Fruit fly (Drosophila melanogaster) whole organism, embryonic: ENCODE data around the gene Neurl4.

Source experiments
- Antp ChIP-seq: fragments of 200-800 bp; sonication (Bioruptor generic); optimal IDR thresholded peaks from 3 replicates; lab custom pipeline; 2016; ENCODE audit warnings: missing biosample characterization, missing genetic modification characterization
- BEAF-32 ChIP-seq: fragments of 200-800 bp; sonication (Bioruptor generic); optimal IDR thresholded peaks from 3 replicates; lab custom pipeline; 2017; ENCODE audit warnings: missing biosample characterization, missing genetic modification characterization, mild to moderate bottlenecking, moderate library complexity, missing genetic modification reagents
- CG10462 ChIP-seq: fragments of 200-800 bp; sonication (Bioruptor generic); optimal IDR thresholded peaks from 2 replicates; lab custom pipeline; 2016; ENCODE audit warnings: missing biosample characterization, missing genetic modification characterization
- CG11093 ChIP-seq: fragments of 200-800 bp; sonication (Bioruptor generic); IDR thresholded peaks from 3 replicates; pipeline ENCODE4 v1.3.6; 2022; ENCODE audit warnings: missing biosample characterization, missing genetic modification characterization
- CG11560 ChIP-seq: fragments of 200-800 bp; sonication (Bioruptor generic); IDR thresholded peaks from 3 replicates; pipeline ENCODE4 v1.3.6; 2022; ENCODE audit warnings: missing biosample characterization, missing genetic modification characterization
- CG13287 ChIP-seq: fragments of 200-800 bp; sonication (Bioruptor generic); IDR thresholded peaks from 2 replicates; pipeline ENCODE4 v1.3.6; 2022; ENCODE audit warnings: missing biosample characterization, missing genetic modification characterization; ENCODE audit not compliant: partially characterized antibody
- CG1647 ChIP-seq: fragments of 200-800 bp; sonication (Bioruptor generic); optimal IDR thresholded peaks from 3 replicates; lab custom pipeline; 2016; ENCODE audit warnings: missing biosample characterization, missing genetic modification characterization
- CG4730 ChIP-seq: fragments of 200-800 bp; sonication (Bioruptor generic); IDR thresholded peaks from 2 replicates; pipeline ENCODE4 v1.3.6; 2022; ENCODE audit warnings: missing biosample characterization, missing genetic modification characterization
- CG5953 ChIP-seq: fragments of 200-800 bp; sonication (Bioruptor generic); IDR thresholded peaks from 2 replicates; pipeline ENCODE4 v1.3.6; 2022; ENCODE audit warnings: missing biosample characterization, missing genetic modification characterization
- CG7963 ChIP-seq: fragments of 200-800 bp; sonication (Bioruptor generic); IDR thresholded peaks from 3 replicates; pipeline ENCODE4 v1.3.6; 2022; ENCODE audit warnings: missing biosample characterization, missing genetic modification characterization; ENCODE audit not compliant: partially characterized antibody
- CG8944 ChIP-seq: fragments of 200-800 bp; sonication (Bioruptor generic); optimal IDR thresholded peaks from 3 replicates; lab custom pipeline; 2016; ENCODE audit warnings: missing biosample characterization, missing genetic modification characterization
- CG9797 ChIP-seq: fragments of 200-800 bp; sonication (Bioruptor generic); optimal IDR thresholded peaks from 3 replicates; lab custom pipeline; 2018; ENCODE audit warnings: missing biosample characterization, mild to moderate bottlenecking, missing genetic modification characterization
- CG9817 ChIP-seq: fragments of 200-800 bp; sonication (Bioruptor generic); optimal IDR thresholded peaks from 2 replicates; lab custom pipeline; 2018; ENCODE audit warnings: missing biosample characterization, mild to moderate bottlenecking, missing genetic modification characterization, moderate library complexity
- CG9876 ChIP-seq: fragments of 200-800 bp; sonication (Bioruptor generic); optimal IDR thresholded peaks from 2 replicates; lab custom pipeline; 2016; ENCODE audit warnings: missing biosample characterization, missing genetic modification characterization
- CoRest ChIP-seq: fragments of 200-800 bp; sonication (Bioruptor generic); optimal IDR thresholded peaks from 3 replicates; lab custom pipeline; 2018; ENCODE audit warnings: missing biosample characterization, mild to moderate bottlenecking, missing genetic modification characterization, moderate library complexity
- Dek ChIP-seq: fragments of 200-800 bp; sonication (Bioruptor generic); optimal IDR thresholded peaks from 3 replicates; lab custom pipeline; 2019; ENCODE audit warnings: missing biosample characterization, mild to moderate bottlenecking, missing genetic modification characterization, moderate library complexity
- Dfd ChIP-seq, 2 experiments: fragments of >200 bp; optimal IDR thresholded peaks; 2 replicates each; lab custom pipeline; 2017; ENCODE audit warnings: missing biosample characterization in 2 of 2, missing genetic modification characterization in 2 of 2
- Dip2 ChIP-seq: fragments of 200-800 bp; sonication (Bioruptor generic); IDR thresholded peaks from 2 replicates; pipeline ENCODE4 v1.3.6; 2022; ENCODE audit warnings: missing biosample characterization, missing genetic modification characterization
- Fer1 ChIP-seq: fragments of 200-800 bp; sonication (Bioruptor generic); optimal IDR thresholded peaks from 2 replicates; lab custom pipeline; 2017; ENCODE audit warnings: missing biosample characterization, mild to moderate bottlenecking, missing genetic modification characterization
- Fer2 ChIP-seq: fragments of 200-800 bp; sonication (Bioruptor generic); optimal IDR thresholded peaks from 2 replicates; lab custom pipeline; 2018; ENCODE audit warnings: missing biosample characterization, mild to moderate bottlenecking, missing genetic modification characterization, moderate library complexity
- HHEX ChIP-seq: fragments of 200-800 bp; sonication (Bioruptor generic); optimal IDR thresholded peaks from 3 replicates; lab custom pipeline; 2017; ENCODE audit warnings: missing biosample characterization, mild to moderate bottlenecking, missing genetic modification characterization, missing genetic modification reagents
- Hmr ChIP-seq: fragments of 200-800 bp; sonication (Bioruptor generic); optimal IDR thresholded peaks from 3 replicates; lab custom pipeline; 2017; ENCODE audit warnings: mild to moderate bottlenecking, missing biosample characterization, missing genetic modification reagents, missing genetic modification characterization
- MTF-1 ChIP-seq: fragments of 200-800 bp; sonication (Bioruptor generic); optimal IDR thresholded peaks from 2 replicates; lab custom pipeline; 2018; ENCODE audit warnings: missing biosample characterization, mild to moderate bottlenecking, missing genetic modification characterization, borderline replicate concordance
- Med ChIP-seq: fragments of 200-800 bp; sonication (Bioruptor generic); peaks from one replicate; lab custom pipeline; 2016; ENCODE audit warnings: missing biosample characterization, missing genetic modification characterization, mild to moderate bottlenecking, inconsistent platforms, moderate library complexity
- Meics ChIP-seq: fragments of 200-800 bp; sonication (Bioruptor generic); optimal IDR thresholded peaks from 2 replicates; lab custom pipeline; 2017; ENCODE audit warnings: missing biosample characterization, mild to moderate bottlenecking, missing genetic modification characterization
- Mrtf ChIP-seq: fragments of 200-800 bp; sonication (Bioruptor generic); IDR thresholded peaks from 3 replicates; pipeline ENCODE4 v1.3.6; 2022; ENCODE audit warnings: missing biosample characterization, missing genetic modification characterization
- NC2α ChIP-seq: fragments of 200-800 bp; sonication (Bioruptor generic); optimal IDR thresholded peaks from 2 replicates; lab custom pipeline; 2016; ENCODE audit warnings: missing biosample characterization, missing genetic modification characterization
- NC2β ChIP-seq: fragments of 200-800 bp; sonication (Bioruptor generic); optimal IDR thresholded peaks from 2 replicates; lab custom pipeline; 2016; ENCODE audit warnings: missing biosample characterization, missing genetic modification characterization
- Sry-δ ChIP-seq: fragments of 200-800 bp; sonication (Bioruptor generic); optimal IDR thresholded peaks from 2 replicates; lab custom pipeline; 2016; ENCODE audit warnings: missing biosample characterization, missing genetic modification characterization
- ara ChIP-seq: fragments of 200-800 bp; sonication (Bioruptor generic); IDR thresholded peaks from 2 replicates; pipeline ENCODE4 v1.3.6; 2022; ENCODE audit warnings: missing biosample characterization, missing genetic modification characterization
- ase ChIP-seq: fragments of 200-800 bp; sonication (Bioruptor generic); IDR thresholded peaks from 3 replicates; pipeline ENCODE4 v1.3.6; 2022; ENCODE audit warnings: missing biosample characterization, missing genetic modification characterization
- bbx ChIP-seq: fragments of 200-800 bp; sonication (Bioruptor generic); IDR thresholded peaks from 2 replicates; pipeline ENCODE4 v1.3.6; 2022; ENCODE audit warnings: missing biosample characterization, missing genetic modification characterization; ENCODE audit not compliant: partially characterized antibody
- bowl ChIP-seq: fragments of 200-800 bp; sonication (Bioruptor generic); IDR thresholded peaks from 2 replicates; pipeline ENCODE4 v1.3.6; 2022; ENCODE audit warnings: missing biosample characterization, missing genetic modification characterization
- eve ChIP-seq, 2 experiments: fragments of >200 bp; optimal IDR thresholded peaks; 2 replicates each; lab custom pipeline; 2017; ENCODE audit warnings: missing biosample characterization in 2 of 2, missing genetic modification characterization in 2 of 2
- gem ChIP-seq: fragments of 200-800 bp; sonication (Bioruptor generic); optimal IDR thresholded peaks from 2 replicates; lab custom pipeline; 2019; ENCODE audit warnings: missing biosample characterization, mild to moderate bottlenecking, missing genetic modification characterization, moderate library complexity
- gt ChIP-seq: fragments of 200-800 bp; sonication (Bioruptor generic); IDR thresholded peaks from 2 replicates; pipeline ENCODE4 v1.3.6; 2022; ENCODE audit warnings: missing biosample characterization, missing genetic modification characterization
- klu ChIP-seq: fragments of 200-800 bp; sonication (Bioruptor generic); IDR thresholded peaks from 2 replicates; pipeline ENCODE4 v1.3.6; 2022; ENCODE audit warnings: missing biosample characterization, missing genetic modification characterization
- lab ChIP-seq: fragments of 200-800 bp; sonication (Bioruptor generic); optimal IDR thresholded peaks from 3 replicates; lab custom pipeline; 2017; ENCODE audit warnings: missing biosample characterization, missing genetic modification characterization, mild to moderate bottlenecking, moderate library complexity, missing genetic modification reagents
- nmo ChIP-seq: fragments of 200-800 bp; sonication (Bioruptor generic); optimal IDR thresholded peaks from 2 replicates; lab custom pipeline; 2018; ENCODE audit warnings: missing biosample characterization, mild to moderate bottlenecking, missing genetic modification characterization, moderate library complexity
- onecut ChIP-seq: fragments of 200-800 bp; sonication (Bioruptor generic); IDR thresholded peaks from 2 replicates; pipeline ENCODE4 v1.3.6; 2022; ENCODE audit warnings: missing biosample characterization, missing genetic modification characterization
- psq ChIP-seq: fragments of 200-800 bp; sonication (Bioruptor generic); optimal IDR thresholded peaks from 2 replicates; lab custom pipeline; 2017; ENCODE audit warnings: missing biosample characterization, missing genetic modification characterization
- pzg ChIP-seq: fragments of 200-800 bp; sonication (Bioruptor generic); optimal IDR thresholded peaks from 3 replicates; lab custom pipeline; 2018; ENCODE audit warnings: missing biosample characterization, mild to moderate bottlenecking, missing genetic modification characterization, moderate library complexity
- scrt ChIP-seq: fragments of 200-800 bp; sonication (Bioruptor generic); optimal IDR thresholded peaks from 2 replicates; lab custom pipeline; 2018; ENCODE audit warnings: missing biosample characterization, mild to moderate bottlenecking, missing genetic modification characterization, moderate library complexity
- so ChIP-seq: fragments of 200-800 bp; sonication (Bioruptor generic); IDR thresholded peaks from 3 replicates; pipeline ENCODE4 v1.3.6; 2022; ENCODE audit warnings: missing biosample characterization, missing genetic modification characterization
- tap ChIP-seq: fragments of 200-800 bp; optimal IDR thresholded peaks from 3 replicates; lab custom pipeline; 2019; ENCODE audit warnings: missing biosample characterization, mild to moderate bottlenecking, missing genetic modification characterization, moderate library complexity
- tna ChIP-seq: fragments of 200-800 bp; sonication (Bioruptor generic); IDR thresholded peaks from 2 replicates; pipeline ENCODE4 v1.3.6; 2022; ENCODE audit warnings: missing biosample characterization, missing genetic modification characterization; ENCODE audit not compliant: partially characterized antibody
- trh ChIP-seq: fragments of 200-800 bp; sonication (Bioruptor generic); optimal IDR thresholded peaks from 2 replicates; lab custom pipeline; 2016; ENCODE audit warnings: missing biosample characterization, missing genetic modification characterization
- zen ChIP-seq: fragments of 200-800 bp; sonication (Bioruptor generic); optimal IDR thresholded peaks from 3 replicates; lab custom pipeline; 2018; ENCODE audit warnings: missing biosample characterization, mild to moderate bottlenecking, missing genetic modification characterization, moderate library complexity
- zen2 ChIP-seq: fragments of 200-800 bp; sonication (Bioruptor generic); IDR thresholded peaks from 3 replicates; pipeline ENCODE4 v1.3.6; 2022; ENCODE audit warnings: missing biosample characterization, missing genetic modification characterization; ENCODE audit not compliant: partially characterized antibody
- zfh2 ChIP-seq: fragments of 200-800 bp; sonication (Bioruptor generic); optimal IDR thresholded peaks from 2 replicates; lab custom pipeline; 2016; ENCODE audit warnings: missing biosample characterization, missing genetic modification characterization

Gene Neurl4

dm6 chr3L:14002524-14003135, 47.1 kb downstream of the Neurl4 start (continued):
- peak; percentile 33 for TF ChIP-seq nmo (GFP tag; lab: Kevin White, UChicago)
- peak; percentile 11 for TF ChIP-seq Sry-δ
- TF ChIP-seq HHEX (GFP tag; lab: Kevin White, UChicago), result no peak
- peak; percentile 53 for TF ChIP-seq zen (tag; lab: Kevin White, UChicago)
- no peak for TF ChIP-seq Dip2 (GFP tag; lab: Robert Waterston, UW)
- no peak for TF ChIP-seq ase (GFP tag; lab: Robert Waterston, UW)
- peak; percentile 13 for TF ChIP-seq BEAF-32 (GFP tag; lab: Kevin White, UChicago)
- peak; percentile 100 for TF ChIP-seq psq
- no peak for TF ChIP-seq so (GFP tag; lab: Robert Waterston, UW)
- no peak for TF ChIP-seq CG5953
- TF ChIP-seq scrt, result no peak
- 0 out of 3 replicates have a peak, but pooled peaks have one; percentile 12 for TF ChIP-seq zen2 (GFP tag; lab: Robert Waterston, UW)
- peak; percentile 38; the same call in 1 of the 2 replicates for TF ChIP-seq onecut (GFP tag; lab: Robert Waterston, UW)
- no peak for TF ChIP-seq CG8944
- no peak for TF ChIP-seq Mrtf (GFP tag; lab: Robert Waterston, UW)
- TF ChIP-seq CG11093, result no peak
- no peak for TF ChIP-seq trh (GFP tag; lab: Kevin White, UChicago)
- no peak for TF ChIP-seq CG4730 (GFP tag; lab: Robert Waterston, UW)
- peak; percentile 14 for TF ChIP-seq zfh2 (GFP tag; lab: Kevin White, UChicago)
- no peak for TF ChIP-seq tna (GFP tag; lab: Robert Waterston, UW)
- no peak for TF ChIP-seq Hmr (GFP tag; lab: Kevin White, UChicago)
- no peak for TF ChIP-seq Meics
- no peak for TF ChIP-seq CG9817 (tag; lab: Kevin White, UChicago)
- TF ChIP-seq NC2α (GFP tag; lab: Kevin White, UChicago), result no peak
- no peak for TF ChIP-seq Fer2
- TF ChIP-seq Dek (tag; lab: Kevin White, UChicago), result peak; percentile 12
- no peak for TF ChIP-seq CG9876 (GFP tag; lab: Kevin White, UChicago)
- TF ChIP-seq gt (GFP tag; lab: Robert Waterston, UW), result no peak
- TF ChIP-seq bowl, result no peak
- no peak for TF ChIP-seq CoRest (tag; lab: Kevin White, UChicago)
- peak; percentile 20; the same call in 1 of the 2 replicates for TF ChIP-seq CG13287 (GFP tag; lab: Robert Waterston, UW)
- no peak for TF ChIP-seq tap
- peak; percentile 81 for TF ChIP-seq pzg (GFP tag; lab: Kevin White, UChicago)
- no peak for TF ChIP-seq CG10462
- no peak for TF ChIP-seq Antp (GFP tag; lab: Kevin White, UChicago)
- no peak for TF ChIP-seq ara (GFP tag; lab: Robert Waterston, UW)
- TF ChIP-seq CG9797 (GFP tag; lab: Kevin White, UChicago), result peak; percentile 68
- TF ChIP-seq MTF-1, result no peak
- TF ChIP-seq Fer1, result peak; percentile 27
- TF ChIP-seq gem (tag; lab: Kevin White, UChicago), result peak; percentile 26
- peak; percentile 35 for TF ChIP-seq lab (GFP tag; lab: Kevin White, UChicago)
- no peak for TF ChIP-seq Dfd (GFP tag; optimal IDR thresholded peaks at IDR 0.05; lab: Kevin White, UChicago)
- no peak for TF ChIP-seq klu (GFP tag; lab: Robert Waterston, UW)
- TF ChIP-seq NC2β (GFP tag; lab: Kevin White, UChicago), result peak; percentile 6
- TF ChIP-seq CG1647 (GFP tag; lab: Kevin White, UChicago), result no peak
- TF ChIP-seq CG7963 (GFP tag; lab: Robert Waterston, UW), result 0 out of 3 replicates have a peak, but pooled peaks have one; percentile 39
- peak; percentile 86 for TF ChIP-seq Med (GFP tag; lab: Kevin White, UChicago)
- TF ChIP-seq CG11560 (tag; lab: Robert Waterston, UW), result no peak
- no peak for TF ChIP-seq eve (GFP tag; optimal IDR thresholded peaks at IDR 0.05; lab: Kevin White, UChicago)
- 0 out of 2 replicates have a peak, but pooled peaks have one; percentile 26 for TF ChIP-seq bbx
